Fruit fly (Drosophila melanogaster): ENCODE results near the gene CG12535.

CG12535 gene

dm6 chrX:3414003-3414767, 34.6 kb downstream of the CG12535 start (continued):
- TF ChIP-seq CG16779 (GFP tag; IDR thresholded peaks at IDR 0.05) (no peak), CG10147 (GFP tag; optimal IDR thresholded peaks at IDR 0.05) (peak; percentile 56), jumu (GFP tag; optimal IDR thresholded peaks at IDR 0.05) (no peak), mirr (GFP tag; optimal IDR thresholded peaks at IDR 0.05) (no peak), gro (GFP tag; optimal IDR thresholded peaks at IDR 0.05) (no peak), CG9609 (GFP tag; optimal IDR thresholded peaks at IDR 0.05) (no peak), Dek (tag; optimal IDR thresholded peaks at IDR 0.05) (peak; percentile 74), CG6254 (GFP tag; optimal IDR thresholded peaks at IDR 0.05) (peak; percentile 40), CG7372 (GFP tag; IDR thresholded peaks at IDR 0.05) (0 out of 2 replicates have a peak, but pooled peaks have one; percentile 24), CG16815 (GFP tag; optimal IDR thresholded peaks at IDR 0.05) (peak; percentile 8), Fer2 (tag; optimal IDR thresholded peaks at IDR 0.05) (peak; percentile 35), CG6689 (GFP tag; IDR thresholded peaks at IDR 0.05) (peak; percentile 65), CG2678 (tag; optimal IDR thresholded peaks at IDR 0.05) (peak; percentile 86), Taf1 (GFP tag; IDR thresholded peaks at IDR 0.05) (peak; percentile 31; the same call in 1 of the 2 replicates), CG11696 (GFP tag; IDR thresholded peaks at IDR 0.05) (0 out of 2 replicates have a peak, but pooled peaks have one; percentile 32), gsb (GFP tag; IDR thresholded peaks at IDR 0.05) (peak; percentile 42; the same call in 1 of the 2 replicates), CG12299 (tag; optimal IDR thresholded peaks at IDR 0.05) (peak; percentile 52), amos (GFP tag; IDR thresholded peaks at IDR 0.05; ENCODE audit: partially characterized antibody) (no peak), seq (GFP tag; IDR thresholded peaks at IDR 0.05) (peak; percentile 62), CG11723 (GFP tag; optimal IDR thresholded peaks at IDR 0.05) (peak; percentile 45), CG11093 (GFP tag; IDR thresholded peaks at IDR 0.05) (peak; percentile 52; the same call in 1 of the 3 replicates), CG8281 (tag; optimal IDR thresholded peaks at IDR 0.05) (peak; percentile 16), gsb-n (tag; optimal IDR thresholded peaks at IDR 0.05) (peak; percentile 42), az2 (GFP tag; optimal IDR thresholded peaks at IDR 0.05) (peak; percentile 59), ERR (GFP tag; optimal IDR thresholded peaks at IDR 0.05) (no peak), CG6791 (GFP tag; IDR thresholded peaks at IDR 0.05; ENCODE audit: partially characterized antibody) (no peak), CG6813 (GFP tag; optimal IDR thresholded peaks at IDR 0.05) (peak; percentile 64), CG16863 (GFP tag; optimal IDR thresholded peaks at IDR 0.05) (no peak), D (optimal IDR thresholded peaks at IDR 0.05) (no peak), D (GFP tag; optimal IDR thresholded peaks at IDR 0.05) (peak; percentile 38), CG3838 (GFP tag; optimal IDR thresholded peaks at IDR 0.05) (no peak), CG18262 (tag; optimal IDR thresholded peaks at IDR 0.05) (peak; percentile 75), dysf (GFP tag; IDR thresholded peaks at IDR 0.05) (peak; percentile 81), cwo (GFP tag; optimal IDR thresholded peaks at IDR 0.05) (peak; percentile 72), pita (GFP tag; optimal IDR thresholded peaks at IDR 0.05) (no peak), nerfin-1 (tag; optimal IDR thresholded peaks at IDR 0.05) (peak; percentile 3), CG4617 (GFP tag; optimal IDR thresholded peaks at IDR 0.05; ENCODE audit: borderline replicate concordance) (no peak), lola (GFP tag; optimal IDR thresholded peaks at IDR 0.05) (peak in 1 of 3 experiments; percentile 52), Neu2 (GFP tag; optimal IDR thresholded peaks at IDR 0.05; ENCODE audit: borderline replicate concordance) (no peak), CrebB (tag; optimal IDR thresholded peaks at IDR 0.05) (no peak), h (optimal IDR thresholded peaks at IDR 0.05) (no peak), CG7839 (tag; optimal IDR thresholded peaks at IDR 0.05) (peak; percentile 64), chinmo (GFP tag; IDR thresholded peaks at IDR 0.05; ENCODE audit: partially characterized antibody) (0 out of 4 replicates have a peak, but pooled peaks have one; percentile 40), CG9876 (GFP tag; optimal IDR thresholded peaks at IDR 0.05) (no peak), CG13123 (GFP tag; optimal IDR thresholded peaks at IDR 0.05) (no peak), CG17359 (tag; optimal IDR thresholded peaks at IDR 0.05) (peak; percentile 81), CG15696 (tag; optimal IDR thresholded peaks at IDR 0.05) (peak; percentile 5), pnt (GFP tag; optimal IDR thresholded peaks at IDR 0.05) (peak; percentile 19)
